Fruit fly (Drosophila melanogaster): Measurements from ENCODE around the gene kon.

The kon gene

dm6 chr2L:18549470-18549869 is 45.7 kb upstream of the kon start (continued):
- TF ChIP-seq exex (tag; optimal IDR thresholded peaks at IDR 0.05) (peak; percentile 85), CG34224 (GFP tag; IDR thresholded peaks at IDR 0.05; ENCODE audit: partially characterized antibody) (no peak), CG3281 (GFP tag; optimal IDR thresholded peaks at IDR 0.05) (peak; percentile 53), Pdp1 (GFP tag; optimal IDR thresholded peaks at IDR 0.05) (no peak)

- TF ChIP-seq Sox100B (GFP tag; optimal IDR thresholded peaks at IDR 0.05) (peak; percentile 16), esg (GFP tag; conservative IDR thresholded peaks at IDR 0.05) (peak; percentile 40), CG1602 (GFP tag; optimal IDR thresholded peaks at IDR 0.05) (no peak), CG15011 (GFP tag; optimal IDR thresholded peaks at IDR 0.05) (peak; percentile 26), Fer1 (GFP tag; optimal IDR thresholded peaks at IDR 0.05) (peak; percentile 56), Fer2 (tag; optimal IDR thresholded peaks at IDR 0.05) (no peak), Ptx1 (GFP tag; IDR thresholded peaks at IDR 0.05) (peak; percentile 62), slbo (GFP tag; IDR thresholded peaks at IDR 0.05) (peak; percentile 57), CG10267 (tag; optimal IDR thresholded peaks at IDR 0.05) (peak; percentile 18), CG6689 (GFP tag; IDR thresholded peaks at IDR 0.05) (peak; percentile 40; the same call in 1 of the 2 replicates), emc (GFP tag; optimal IDR thresholded peaks at IDR 0.05) (no peak), CG2678 (tag; optimal IDR thresholded peaks at IDR 0.05) (peak; percentile 61), CG14965 (GFP tag; optimal IDR thresholded peaks at IDR 0.05; ENCODE audit: borderline replicate concordance) (no peak), CG17385 (GFP tag; optimal IDR thresholded peaks at IDR 0.05) (peak; percentile 16), Hand (GFP tag; optimal IDR thresholded peaks at IDR 0.05) (peak; percentile 33), gem (tag; optimal IDR thresholded peaks at IDR 0.05) (peak; percentile 70), Meics (GFP tag; optimal IDR thresholded peaks at IDR 0.05) (peak; percentile 54), CG13424 (tag; optimal IDR thresholded peaks at IDR 0.05) (peak; percentile 46), pan (optimal IDR thresholded peaks at IDR 0.05) (no peak), pan (GFP tag; optimal IDR thresholded peaks at IDR 0.05 in 1 of 2, IDR thresholded peaks at IDR 0.05 in 1 of 2) (peak in 1 of 2 experiments; percentile 66), CG6683 (GFP tag; optimal IDR thresholded peaks at IDR 0.05) (peak; percentile 1), CG16863 (GFP tag; optimal IDR thresholded peaks at IDR 0.05) (no peak), unc-4 (GFP tag; IDR thresholded peaks at IDR 0.05; ENCODE audit: partially characterized antibody) (no peak), CG12769 (tag; optimal IDR thresholded peaks at IDR 0.05) (peak; percentile 42), CG31441 (GFP tag; IDR thresholded peaks at IDR 0.05) (peak; percentile 36; the same call in 1 of the 2 replicates), CG11504 (tag; optimal IDR thresholded peaks at IDR 0.05) (peak; percentile 44), Rfx (GFP tag; IDR thresholded peaks at IDR 0.05) (peak; percentile 38; the same call in 1 of the 2 replicates), hkb (optimal IDR thresholded peaks at IDR 0.05) (no peak), hkb (GFP tag; IDR thresholded peaks at IDR 0.05) (peak; percentile 44; the same call in 1 of the 2 replicates), CG10209 (GFP tag; optimal IDR thresholded peaks at IDR 0.05) (peak; percentile 7), yki (optimal IDR thresholded peaks at IDR 0.05) (no peak), CG32532 (GFP tag; IDR thresholded peaks at IDR 0.05) (peak; percentile 51; the same call in 1 of the 2 replicates), CG8388 (GFP tag; optimal IDR thresholded peaks at IDR 0.05) (peak; percentile 9), CG4282 (GFP tag; optimal IDR thresholded peaks at IDR 0.05) (no peak), CG17829 (tag; optimal IDR thresholded peaks at IDR 0.05) (no peak), CG2199 (GFP tag; IDR thresholded peaks at IDR 0.05) (0 out of 3 replicates have a peak, but pooled peaks have one; percentile 54), caup (GFP tag; optimal IDR thresholded peaks at IDR 0.05; ENCODE audit: severe bottlenecking) (peak; percentile 16), otp (GFP tag; IDR thresholded peaks at IDR 0.05) (no peak), CG32772 (GFP tag; IDR thresholded peaks at IDR 0.05) (no peak), ind (GFP tag; optimal IDR thresholded peaks at IDR 0.05) (peak; percentile 20), Atf6 (GFP tag; IDR thresholded peaks at IDR 0.05) (0 out of 2 replicates have a peak, but pooled peaks have one; percentile 27), HmgZ (tag; optimal IDR thresholded peaks at IDR 0.05) (peak; percentile 0), so (GFP tag; IDR thresholded peaks at IDR 0.05) (peak; percentile 52; the same call in 1 of the 3 replicates), CG12236 (GFP tag; optimal IDR thresholded peaks at IDR 0.05) (no peak), bcd (GFP tag; optimal IDR thresholded peaks at IDR 0.05) (peak; percentile 18)
Observed at dm6 chr2L:18548753-18549152, 45.0 kb upstream of the kon start.
